Fruit fly (Drosophila melanogaster) whole organism, pupa: ENCODE data around the gene CG4218.

Experiments
- CG13204 ChIP-seq: fragments of 200-800 bp; sonication (Bioruptor generic); optimal IDR thresholded peaks from 2 replicates; lab custom pipeline; 2018; ENCODE audit warnings: missing biosample characterization, mild to moderate bottlenecking, missing genetic modification characterization, moderate library complexity
- CG4496 ChIP-seq: fragments of 200-800 bp; sonication (Bioruptor generic); IDR thresholded peaks from 3 replicates; pipeline ENCODE4 v1.3.6; 2022; ENCODE audit warnings: missing biosample characterization, missing genetic modification characterization
- CG8301 ChIP-seq: fragments of 200-800 bp; sonication (Bioruptor generic); optimal IDR thresholded peaks from 2 replicates; lab custom pipeline; 2018; ENCODE audit warnings: missing biosample characterization, mild to moderate bottlenecking, missing genetic modification characterization
- D1 ChIP-seq: fragments of 200-800 bp; sonication (Bioruptor generic); optimal IDR thresholded peaks from 2 replicates; lab custom pipeline; 2018; ENCODE audit warnings: missing biosample characterization, mild to moderate bottlenecking, missing genetic modification characterization, moderate library complexity
- gl ChIP-seq: fragments of 200-800 bp; sonication (Bioruptor generic); optimal IDR thresholded peaks from 2 replicates; lab custom pipeline; 2018; ENCODE audit warnings: missing biosample characterization, mild to moderate bottlenecking, missing genetic modification characterization
- rn ChIP-seq: fragments of 200-800 bp; sonication (Bioruptor generic); IDR thresholded peaks from 2 replicates; pipeline ENCODE4 v1.3.6; 2022; ENCODE audit warnings: missing biosample characterization, missing genetic modification characterization

DNA sequence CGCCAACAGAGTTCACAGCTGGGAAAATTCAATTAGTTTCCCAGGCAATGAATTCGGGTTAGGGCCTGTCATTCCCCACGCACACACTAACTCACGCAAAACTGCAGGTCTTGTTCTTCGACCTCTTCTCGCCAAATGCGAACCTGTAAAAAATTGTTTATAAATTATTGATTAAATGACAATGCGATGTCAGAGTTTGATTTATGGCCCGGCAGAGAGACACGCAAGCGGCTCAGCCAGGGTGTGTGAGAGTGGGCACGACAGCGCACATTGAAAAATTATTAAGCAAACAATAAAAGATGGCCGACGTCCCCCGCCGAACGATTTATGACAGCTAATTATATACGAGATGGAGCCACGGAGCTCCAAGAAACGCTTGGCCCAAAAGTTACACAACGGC is 45.3 kb downstream of the CG4218 start:
- TF ChIP-seq CG13204 (GFP tag; lab: Kevin White, UChicago) (no peak), rn (GFP tag; lab: Robert Waterston, UW) (no peak), gl (tag; lab: Kevin White, UChicago) (no peak), D1 (tag; lab: Kevin White, UChicago) (no peak), CG4496 (no peak), CG8301 (tag; lab: Kevin White, UChicago) (no peak)
